Worm (Caenorhabditis elegans): ENCODE data around the gene R08C7.12.

The R08C7.12 gene

DNA sequence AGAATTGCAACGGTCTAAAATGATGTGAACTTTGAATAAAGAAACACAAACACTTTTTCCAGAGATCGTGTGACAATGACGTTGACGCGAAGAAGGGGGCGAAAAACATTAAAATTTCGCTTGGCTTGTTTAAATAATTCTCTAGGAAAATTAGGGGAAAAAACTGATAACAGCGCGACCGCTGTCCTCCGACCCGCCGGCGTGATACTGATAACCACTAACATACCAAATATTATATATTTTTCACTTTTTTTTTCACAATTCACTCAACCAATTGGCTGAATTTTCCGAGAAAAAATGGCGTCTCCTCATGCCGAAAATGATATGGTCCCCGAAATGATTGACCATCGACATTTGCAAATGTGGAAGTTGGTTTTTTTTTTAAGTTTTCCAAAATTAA lies 304 bp downstream of the R08C7.12 start (continued):
- TF ChIP-seq daf-16 (GFP tag; optimal IDR thresholded peaks at IDR 0.05), result peak in 1 of 2 experiments; percentile 53
- TF ChIP-seq daf-16 (tag; optimal IDR thresholded peaks at IDR 0.05), result peak; percentile 64
- TF ChIP-seq duxl-1 (tag; optimal IDR thresholded peaks at IDR 0.05; ENCODE audit: poor library complexity), result no peak
- no peak for TF ChIP-seq ceh-82 (tag; optimal IDR thresholded peaks at IDR 0.05)
- peak; percentile 25 for TF ChIP-seq aha-1 (tag)
- TF ChIP-seq D1046.2 (GFP tag; IDR thresholded peaks at IDR 0.05), result 0 out of 2 replicates have a peak, but pooled peaks have one; percentile 6
- TF ChIP-seq F26F4.8 (GFP tag; conservative IDR thresholded peaks at IDR 0.05), result no peak
- peak; percentile 49 for TF ChIP-seq nhr-28 (tag; optimal IDR thresholded peaks at IDR 0.05)
- TF ChIP-seq unc-130 (GFP tag; optimal IDR thresholded peaks at IDR 0.05), result peak; percentile 23
- TF ChIP-seq Y75B8A.6 (GFP tag; IDR thresholded peaks at IDR 0.05), result 0 out of 2 replicates have a peak, but pooled peaks have one; percentile 55
- no peak for TF ChIP-seq zip-11 (GFP tag; IDR thresholded peaks at IDR 0.05)
- TF ChIP-seq lin-29 (GFP tag; IDR thresholded peaks at IDR 0.05), result no peak
- TF ChIP-seq zfp-2 (tag; optimal IDR thresholded peaks at IDR 0.05), result peak; percentile 22
- TF ChIP-seq hmg-1.1 (GFP tag; IDR thresholded peaks at IDR 0.05), result no peak
- peak; percentile 68 for TF ChIP-seq hlh-11 (tag; optimal IDR thresholded peaks at IDR 0.05)
- no peak for TF ChIP-seq unc-62 (GFP tag; optimal IDR thresholded peaks at IDR 0.05 in 1 of 2)
- no peak for TF ChIP-seq unc-62 (tag; optimal IDR thresholded peaks at IDR 0.05)
- TF ChIP-seq ZK546.5 (tag; optimal IDR thresholded peaks at IDR 0.05), result no peak
- peak; percentile 53 for TF ChIP-seq pqm-1 (tag; optimal IDR thresholded peaks at IDR 0.05)
- no peak for TF ChIP-seq mdt-29 (GFP tag; IDR thresholded peaks at IDR 0.05)
- no peak for TF ChIP-seq nhr-10 (tag; optimal IDR thresholded peaks at IDR 0.05)
- TF ChIP-seq hif-1 (tag; optimal IDR thresholded peaks at IDR 0.05), result no peak
- no peak for TF ChIP-seq fos-1 (tag; optimal IDR thresholded peaks at IDR 0.05)
- no peak for TF ChIP-seq daf-8 (GFP tag; IDR thresholded peaks at IDR 0.05)
- peak; percentile 30 for TF ChIP-seq mep-1 (tag; optimal IDR thresholded peaks at IDR 0.05)
- peak; percentile 75 for TF ChIP-seq nhr-41 (GFP tag; IDR thresholded peaks at IDR 0.05)
- peak; percentile 45 for TF ChIP-seq mes-2 (tag; optimal IDR thresholded peaks at IDR 0.05; ENCODE audit: poor library complexity, severe bottlenecking)
- peak; percentile 19 for TF ChIP-seq F49E8.2 (tag; optimal IDR thresholded peaks at IDR 0.05; ENCODE audit: borderline replicate concordance)
- no peak for TF ChIP-seq set-16 (GFP tag; IDR thresholded peaks at IDR 0.05)
- TF ChIP-seq snpc-1.2 (GFP tag; IDR thresholded peaks at IDR 0.05), result peak; percentile 27; the same call in 1 of the 2 replicates
- TF ChIP-seq nhr-102 (tag; optimal IDR thresholded peaks at IDR 0.05), result peak; percentile 47
- TF ChIP-seq spr-1 (tag; optimal IDR thresholded peaks at IDR 0.05), result peak; percentile 31
- TF ChIP-seq nhr-237 (tag; optimal IDR thresholded peaks at IDR 0.05), result no peak
- 0 out of 2 replicates have a peak, but pooled peaks have one; percentile 22 for TF ChIP-seq tra-1 (GFP tag; IDR thresholded peaks at IDR 0.05)
- TF ChIP-seq F44E2.7 (GFP tag; IDR thresholded peaks at IDR 0.05), result no peak
- no peak for TF ChIP-seq egl-43 (GFP tag; IDR thresholded peaks at IDR 0.05)
- TF ChIP-seq T20F7.1 (GFP tag; optimal IDR thresholded peaks at IDR 0.05), result no peak
- TF ChIP-seq unc-39 (tag; optimal IDR thresholded peaks at IDR 0.05), result no peak
- no peak for TF ChIP-seq lin-39 (tag; optimal IDR thresholded peaks at IDR 0.05)
- TF ChIP-seq nhr-77 (tag; optimal IDR thresholded peaks at IDR 0.05), result peak; percentile 77
- TF ChIP-seq nhr-25 (tag; optimal IDR thresholded peaks at IDR 0.05; ENCODE audit: borderline replicate concordance, insufficient read depth), result no peak
- no peak for TF ChIP-seq mxl-3 (GFP tag; optimal IDR thresholded peaks at IDR 0.05)
- peak; percentile 56; the same call in 1 of the 2 replicates for TF ChIP-seq dmd-6 (GFP tag; IDR thresholded peaks at IDR 0.05)
- TF ChIP-seq lin-38 (GFP tag; IDR thresholded peaks at IDR 0.05), result peak; percentile 62
- no peak for TF ChIP-seq ztf-11 (tag; optimal IDR thresholded peaks at IDR 0.05)
- no peak for TF ChIP-seq ces-1 (GFP tag; optimal IDR thresholded peaks at IDR 0.05)

All from whole organism, L4 larva.